Worm (Caenorhabditis elegans) whole organism, young adult: Measurements from ENCODE around the gene F59E12.9.

ENCODE experiments used
- B0019.2 ChIP-seq: fragments of 200-800 bp; sonication (Bioruptor generic); conservative IDR thresholded peaks from 2 replicates; pipeline ENCODE4 v1.3.6; 2022; ENCODE audit warnings: missing genetic modification reagents, missing genetic modification characterization, missing compliant biosample characterization
- B0336.3 ChIP-seq: fragments of 200-800 bp; sonication (Bioruptor generic); IDR thresholded peaks from 2 replicates; pipeline ENCODE4 v1.3.6; 2022; ENCODE audit warnings: missing genetic modification characterization, missing compliant biosample characterization
- F10E7.11 ChIP-seq: sonication (generic microtip); optimal IDR thresholded peaks from 2 replicates; lab custom pipeline; 2017; ENCODE audit warnings: mild to moderate bottlenecking, missing genetic modification characterization, moderate library complexity, missing compliant biosample characterization
- F22D6.2 ChIP-seq: sonication (generic microtip); optimal IDR thresholded peaks from 2 replicates; lab custom pipeline; 2016; ENCODE audit warnings: mild to moderate bottlenecking, missing genetic modification characterization, missing compliant biosample characterization
- F37B4.10 ChIP-seq: fragments of 200-800 bp; sonication (Bioruptor generic); IDR thresholded peaks from 2 replicates; pipeline ENCODE4 v1.3.6; 2022; ENCODE audit warnings: missing genetic modification characterization, missing compliant biosample characterization
- F49E8.2 ChIP-seq: sonication (generic microtip); optimal IDR thresholded peaks from 3 replicates; lab custom pipeline; 2017; ENCODE audit warnings: missing genetic modification characterization, mild to moderate bottlenecking, missing compliant biosample characterization, antibody characterized with exemption, moderate library complexity; ENCODE audit not compliant: insufficient read depth
- F52B5.7 ChIP-seq: sonication (generic microtip); optimal IDR thresholded peaks from 2 replicates; lab custom pipeline; 2016; ENCODE audit warnings: mild to moderate bottlenecking, missing genetic modification characterization, missing compliant biosample characterization
- T07F8.4 ChIP-seq: sonication (generic microtip); optimal IDR thresholded peaks from 2 replicates; lab custom pipeline; 2016; ENCODE audit warnings: mild to moderate bottlenecking, missing genetic modification characterization, moderate library complexity, missing compliant biosample characterization
- Y53G8AR.9 ChIP-seq: fragments of 200-800 bp; sonication (Bioruptor generic); conservative IDR thresholded peaks from 2 replicates; pipeline ENCODE4 v1.3.6; 2022; ENCODE audit warnings: missing genetic modification reagents, missing genetic modification characterization, missing compliant biosample characterization
- Y67H2A.10 ChIP-seq: fragments of 200-800 bp; sonication (Bioruptor generic); conservative IDR thresholded peaks from 2 replicates; pipeline ENCODE4 v1.3.6; 2022; ENCODE audit warnings: missing genetic modification reagents, missing genetic modification characterization, missing compliant biosample characterization
- ama-1 ChIP-seq, 3 experiments: fragments of 150-350 bp in 1 of 3; sonication (generic microtip) in 2 of 3; optimal IDR thresholded peaks; 2 replicates each; lab custom pipeline; 2014 to 2018; ENCODE audit warnings: missing biosample characterization in 2 of 3, missing genetic modification characterization in 2 of 3, missing genetic modification reagents in 2 of 3
- atf-7 ChIP-seq: sonication (generic microtip); optimal IDR thresholded peaks from 2 replicates; lab custom pipeline; 2017; ENCODE audit warnings: mild to moderate bottlenecking, missing genetic modification characterization, missing compliant biosample characterization
- athp-1 ChIP-seq: sonication (generic microtip); optimal IDR thresholded peaks from 2 replicates; lab custom pipeline; 2017; ENCODE audit warnings: mild to moderate bottlenecking, missing genetic modification characterization, missing compliant biosample characterization
- attf-3 ChIP-seq: fragments of 200-800 bp; sonication (Bioruptor generic); conservative IDR thresholded peaks from 2 replicates; pipeline ENCODE4 v1.3.6; 2022; ENCODE audit warnings: missing genetic modification reagents, missing genetic modification characterization, missing compliant biosample characterization
- attf-5 ChIP-seq: fragments of 200-800 bp; sonication (Bioruptor generic); optimal IDR thresholded peaks from 2 replicates; lab custom pipeline; 2018; ENCODE audit warnings: mild to moderate bottlenecking, missing genetic modification characterization, missing compliant biosample characterization
- bed-2 ChIP-seq: fragments of 200-800 bp; sonication (Bioruptor generic); IDR thresholded peaks from 2 replicates; pipeline ENCODE4 v1.3.6; 2022; ENCODE audit warnings: missing genetic modification reagents, missing genetic modification characterization, missing compliant biosample characterization
- ceh-58 ChIP-seq: fragments of 200-800 bp; sonication (Bioruptor generic); IDR thresholded peaks from 2 replicates; pipeline ENCODE4 v1.3.6; 2022; ENCODE audit warnings: missing genetic modification characterization, missing compliant biosample characterization
- chd-7 ChIP-seq: sonication (generic microtip); optimal IDR thresholded peaks from 2 replicates; lab custom pipeline; 2016; ENCODE audit warnings: mild to moderate bottlenecking, missing genetic modification characterization, moderate library complexity, missing compliant biosample characterization
- hmg-20 ChIP-seq: fragments of 200-800 bp; sonication (Bioruptor generic); IDR thresholded peaks from 2 replicates; pipeline ENCODE4 v1.3.6; 2022; ENCODE audit warnings: missing genetic modification reagents, missing genetic modification characterization, missing compliant biosample characterization
- hsf-1 ChIP-seq: fragments of 200-800 bp; sonication (Bioruptor generic); IDR thresholded peaks from 2 replicates; pipeline ENCODE4 v1.3.6; 2022; ENCODE audit warnings: missing genetic modification reagents, missing genetic modification characterization, missing compliant biosample characterization
- lin-54 ChIP-seq: fragments of 200-800 bp; sonication (Bioruptor generic); optimal IDR thresholded peaks from 2 replicates; lab custom pipeline; 2018; ENCODE audit warnings: mild to moderate bottlenecking, missing genetic modification characterization, missing compliant biosample characterization
- lir-1 ChIP-seq: fragments of 200-800 bp; sonication (Bioruptor generic); conservative IDR thresholded peaks from 2 replicates; pipeline ENCODE4 v1.3.6; 2022; ENCODE audit warnings: missing genetic modification reagents, missing genetic modification characterization, missing compliant biosample characterization
- nfyb-1 ChIP-seq: fragments of 200-800 bp; sonication (Bioruptor generic); IDR thresholded peaks from 2 replicates; pipeline ENCODE4 v1.3.6; 2022; ENCODE audit warnings: missing genetic modification reagents, missing genetic modification characterization, missing compliant biosample characterization
- nhr-120 ChIP-seq: fragments of 200-800 bp; sonication (Bioruptor generic); IDR thresholded peaks from 2 replicates; pipeline ENCODE4 v1.3.6; 2022; ENCODE audit warnings: missing genetic modification characterization, missing compliant biosample characterization
- nhr-179 ChIP-seq: sonication (generic microtip); optimal IDR thresholded peaks from 2 replicates; lab custom pipeline; 2016; ENCODE audit warnings: mild to moderate bottlenecking, missing genetic modification characterization, missing compliant biosample characterization
- nhr-80 ChIP-seq: sonication (generic microtip); optimal IDR thresholded peaks from 2 replicates; lab custom pipeline; 2016; ENCODE audit warnings: missing genetic modification characterization, missing compliant biosample characterization
- rcor-1 ChIP-seq: fragments of 200-800 bp; sonication (Bioruptor generic); IDR thresholded peaks from 2 replicates; pipeline ENCODE4 v1.3.6; 2022; ENCODE audit warnings: missing genetic modification reagents, missing genetic modification characterization, missing compliant biosample characterization
- somi-1 ChIP-seq: fragments of 200-800 bp; sonication (Bioruptor generic); optimal IDR thresholded peaks from 2 replicates; lab custom pipeline; 2018; ENCODE audit warnings: mild to moderate bottlenecking, missing genetic modification characterization, missing compliant biosample characterization
- sptf-2 ChIP-seq: fragments of 200-800 bp; sonication (Bioruptor generic); optimal IDR thresholded peaks from 2 replicates; lab custom pipeline; 2018; ENCODE audit warnings: mild to moderate bottlenecking, missing genetic modification characterization, missing compliant biosample characterization
- tlf-1 ChIP-seq: fragments of 200-800 bp; sonication (Bioruptor generic); optimal IDR thresholded peaks from 2 replicates; lab custom pipeline; 2018; ENCODE audit warnings: mild to moderate bottlenecking, missing genetic modification characterization, missing compliant biosample characterization
- unc-130 ChIP-seq: sonication (generic microtip); optimal IDR thresholded peaks from 2 replicates; lab custom pipeline; 2016; ENCODE audit warnings: missing genetic modification reagents, missing genetic modification characterization, missing compliant biosample characterization
- ztf-3 ChIP-seq: fragments of 200-800 bp; sonication (Bioruptor generic); optimal IDR thresholded peaks from 2 replicates; lab custom pipeline; 2018; ENCODE audit warnings: mild to moderate bottlenecking, missing genetic modification characterization, missing compliant biosample characterization

The F59E12.9 gene

ce11 chrII:5660736-5661734, 14.2 kb upstream of the F59E12.9 start, which contains the start of the genes ift-43 and mdt-26 (continued):
- no peak for TF ChIP-seq nhr-80 (tag; lab: Kevin White, UChicago)
- TF ChIP-seq athp-1 (tag; lab: Kevin White, UChicago): no peak
- TF ChIP-seq F52B5.7 (tag; lab: Kevin White, UChicago): no peak
- peak; percentile 67 for TF ChIP-seq lin-54
- TF ChIP-seq Y53G8AR.9 (GFP tag; lab: Robert Waterston, UW): peak; percentile 66; the same call in 1 of the 2 replicates
- peak; percentile 10; the same call in 1 of the 2 replicates for TF ChIP-seq hmg-20
- TF ChIP-seq unc-130: no peak
- no peak for TF ChIP-seq somi-1 (GFP tag; lab: Kevin White, UChicago)
- TF ChIP-seq hsf-1: no peak
- peak; percentile 77 for TF ChIP-seq attf-5 (GFP tag; lab: Kevin White, UChicago)
- no peak for TF ChIP-seq B0019.2 (GFP tag; lab: Robert Waterston, UW)
- TF ChIP-seq bed-2 (GFP tag; lab: Robert Waterston, UW): peak; percentile 55; the same call in 1 of the 2 replicates
- TF ChIP-seq nhr-120: no peak
- TF ChIP-seq F10E7.11 (tag; lab: Kevin White, UChicago): no peak
- TF ChIP-seq F37B4.10 (GFP tag; lab: Robert Waterston, UW): no peak
- no peak for TF ChIP-seq tlf-1 (GFP tag; lab: Kevin White, UChicago)
- peak; percentile 48; the same call in 1 of the 2 replicates for TF ChIP-seq lir-1
- peak; percentile 3 for TF ChIP-seq atf-7 (tag; lab: Kevin White, UChicago)
- TF ChIP-seq B0336.3 (GFP tag; lab: Robert Waterston, UW): no peak
- TF ChIP-seq, all 124 proteins: peak for 74

DNA sequence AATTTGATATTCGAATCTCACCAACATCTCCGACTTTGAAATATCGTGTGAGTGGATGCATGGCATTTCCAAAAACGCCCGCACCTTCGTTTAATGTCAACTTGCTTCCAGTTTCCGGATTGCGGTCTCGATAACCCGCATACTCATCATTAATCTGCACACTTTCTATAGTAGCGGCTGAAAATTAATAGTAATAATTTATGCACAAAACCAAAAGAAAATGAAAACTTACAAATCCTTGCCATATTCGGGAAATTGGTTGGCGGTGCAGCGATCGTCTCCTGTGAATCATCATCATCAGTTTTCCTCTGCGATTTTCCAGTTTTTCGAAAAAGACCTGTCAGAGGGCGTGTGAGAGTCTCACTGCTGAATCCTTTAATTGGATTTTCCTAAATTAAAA, 13.3 kb upstream of the F59E12.9 start:
- TF ChIP-seq ama-1 (optimal IDR thresholded peaks at IDR 0.05; lab: Kevin White, UChicago): no peak
- no peak for TF ChIP-seq ama-1 (GFP tag; optimal IDR thresholded peaks at IDR 0.05; lab: Kevin White, UChicago)
- TF ChIP-seq B0019.2 (GFP tag; lab: Robert Waterston, UW): no peak
- TF ChIP-seq tlf-1 (GFP tag; lab: Kevin White, UChicago): no peak
- no peak for TF ChIP-seq rcor-1 (GFP tag; lab: Robert Waterston, UW)
- TF ChIP-seq ztf-3 (GFP tag; lab: Kevin White, UChicago): no peak

DNA sequence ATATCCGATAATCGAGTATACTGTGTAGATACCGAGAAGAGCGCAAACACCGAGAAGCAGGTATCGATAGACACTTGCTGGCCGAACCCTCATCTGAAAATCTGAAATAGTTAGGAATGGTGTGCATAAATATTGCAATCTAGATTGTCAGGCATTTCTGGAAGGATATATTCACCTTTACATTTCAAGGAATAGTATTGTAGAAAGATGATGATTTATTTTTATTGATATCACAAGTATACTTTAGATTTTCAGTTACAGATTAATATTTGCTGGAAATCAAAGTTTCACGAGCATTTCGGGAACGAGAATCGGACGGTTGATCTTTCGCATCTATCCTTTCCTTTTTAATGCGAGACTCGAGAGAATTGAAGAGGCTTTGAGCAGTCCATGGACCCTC, 12.8 kb upstream of the F59E12.9 start, which contains the start of gene fut-3:
TSS of gene fut-3 (minus strand) at position 101 of the 400 bp plus-strand sequence.
- TF ChIP-seq ceh-58 (GFP tag; lab: Robert Waterston, UW) (no peak), nfyb-1 (GFP tag; lab: Robert Waterston, UW) (0 out of 2 replicates have a peak, but pooled peaks have one; percentile 37), attf-3 (GFP tag; lab: Robert Waterston, UW) (no peak), T07F8.4 (tag; lab: Kevin White, UChicago) (no peak), sptf-2 (GFP tag; lab: Kevin White, UChicago) (no peak), F22D6.2 (tag; lab: Kevin White, UChicago) (no peak), nhr-179 (tag; lab: Kevin White, UChicago) (no peak), Y67H2A.10 (GFP tag; lab: Robert Waterston, UW) (no peak)

ce11 chrII:5654215-5654614, 7.4 kb upstream of the F59E12.9 start, which contains the start of gene F59E12.1:
Gene F59E12.1 (plus strand): TSS chrII:5654515.
- TF ChIP-seq attf-3 (GFP tag; lab: Robert Waterston, UW) (no peak), lir-1 (no peak), F49E8.2 (tag; lab: Kevin White, UChicago) (no peak), Y67H2A.10 (GFP tag; lab: Robert Waterston, UW) (no peak), chd-7 (no peak)
